Fruit fly (Drosophila melanogaster): ENCODE results near the gene TM9SF2.

The TM9SF2 gene

dm6 chr2L:20735121-20735855 is 1.2 kb upstream of the TM9SF2 start (continued):
- TF ChIP-seq trem (tag; optimal IDR thresholded peaks at IDR 0.05) (peak; percentile 4), tna (GFP tag; IDR thresholded peaks at IDR 0.05; ENCODE audit: partially characterized antibody) (no peak), CG32772 (GFP tag; IDR thresholded peaks at IDR 0.05) (no peak), CG2116 (GFP tag; optimal IDR thresholded peaks at IDR 0.05) (peak; percentile 96), croc (GFP tag; conservative IDR thresholded peaks at IDR 0.05) (no peak), Gsc (GFP tag; IDR thresholded peaks at IDR 0.05) (no peak), CG13287 (GFP tag; IDR thresholded peaks at IDR 0.05; ENCODE audit: partially characterized antibody) (peak; percentile 8; the same call in 1 of the 2 replicates), Med (GFP tag) (peak; percentile 58), nerfin-1 (tag; optimal IDR thresholded peaks at IDR 0.05) (peak; percentile 84), Sry-δ (GFP tag; optimal IDR thresholded peaks at IDR 0.05) (no peak), E2f2 (GFP tag; IDR thresholded peaks at IDR 0.05) (peak; percentile 7; the same call in 1 of the 2 replicates), CG15073 (GFP tag; optimal IDR thresholded peaks at IDR 0.05) (no peak), ci (GFP tag; IDR thresholded peaks at IDR 0.05) (peak; percentile 58)

dm6 chr2L:20734687-20735088 is 579 bp upstream of the TM9SF2 start:
- peak; percentile 51; the same call in 1 of the 3 replicates for TF ChIP-seq CG7963 (GFP tag; IDR thresholded peaks at IDR 0.05; ENCODE audit: partially characterized antibody)
- TF ChIP-seq CG17186 (GFP tag; optimal IDR thresholded peaks at IDR 0.05) = no peak
- no peak for TF ChIP-seq dmrt99B (tag; optimal IDR thresholded peaks at IDR 0.05)
- no peak for TF ChIP-seq Ravus (GFP tag; IDR thresholded peaks at IDR 0.05)
- 0 out of 2 replicates have a peak, but pooled peaks have one; percentile 38 for TF ChIP-seq sna (GFP tag; IDR thresholded peaks at IDR 0.05; ENCODE audit: partially characterized antibody)
- TF ChIP-seq CG17359 (tag; optimal IDR thresholded peaks at IDR 0.05) = no peak
- no peak for TF ChIP-seq Drgx (GFP tag; IDR thresholded peaks at IDR 0.05)
- TF ChIP-seq vnd (GFP tag; IDR thresholded peaks at IDR 0.05; ENCODE audit: partially characterized antibody) = peak; percentile 65
- no peak for TF ChIP-seq CG15011 (GFP tag; optimal IDR thresholded peaks at IDR 0.05)
- TF ChIP-seq Lim3 (GFP tag; IDR thresholded peaks at IDR 0.05) = no peak
- TF ChIP-seq CG8089 (GFP tag; optimal IDR thresholded peaks at IDR 0.05) = no peak
- TF ChIP-seq CG17328 (GFP tag; IDR thresholded peaks at IDR 0.05) = no peak
- TF ChIP-seq mld (GFP tag; IDR thresholded peaks at IDR 0.05; ENCODE audit: partially characterized antibody) = no peak
- peak; percentile 58; the same call in 1 of the 2 replicates for TF ChIP-seq bbx (GFP tag; IDR thresholded peaks at IDR 0.05; ENCODE audit: partially characterized antibody)
- no peak for TF ChIP-seq CG31441 (GFP tag; IDR thresholded peaks at IDR 0.05)
- no peak for TF ChIP-seq CG2889 (GFP tag; IDR thresholded peaks at IDR 0.05)
- no peak for TF ChIP-seq ap (GFP tag; IDR thresholded peaks at IDR 0.05)
- TF ChIP-seq CG14014 (GFP tag; IDR thresholded peaks at IDR 0.05) = no peak
- peak; percentile 28; the same call in 1 of the 2 replicates for TF ChIP-seq nerfin-2 (GFP tag; IDR thresholded peaks at IDR 0.05; ENCODE audit: partially characterized antibody)
- TF ChIP-seq CG32767 (GFP tag; IDR thresholded peaks at IDR 0.05) = no peak
- no peak for TF ChIP-seq CG12071 (GFP tag; optimal IDR thresholded peaks at IDR 0.05)
- TF ChIP-seq Ets65A (GFP tag) = no peak
- TF ChIP-seq CG1792 (GFP tag; optimal IDR thresholded peaks at IDR 0.05) = no peak
- TF ChIP-seq Lpt (GFP tag; optimal IDR thresholded peaks at IDR 0.05) = no peak
- TF ChIP-seq ssp (GFP tag; IDR thresholded peaks at IDR 0.05) = no peak
- TF ChIP-seq ci (GFP tag; IDR thresholded peaks at IDR 0.05) = no peak
- no peak for TF ChIP-seq CG10366 (GFP tag; IDR thresholded peaks at IDR 0.05)
- peak; percentile 15; the same call in 1 of the 2 replicates for TF ChIP-seq E2f2 (GFP tag; IDR thresholded peaks at IDR 0.05)
- TF ChIP-seq CG34224 (GFP tag; IDR thresholded peaks at IDR 0.05; ENCODE audit: partially characterized antibody) = peak; percentile 55; the same call in 2 of the 3 replicates
- TF ChIP-seq Dbx (GFP tag; IDR thresholded peaks at IDR 0.05) = no peak
- TF ChIP-seq sr (GFP tag; IDR thresholded peaks at IDR 0.05) = no peak
- no peak for TF ChIP-seq insv (GFP tag; optimal IDR thresholded peaks at IDR 0.05)
- TF ChIP-seq CG3281 (GFP tag; optimal IDR thresholded peaks at IDR 0.05) = no peak
- no peak for TF ChIP-seq CG17361 (GFP tag; IDR thresholded peaks at IDR 0.05)
- TF ChIP-seq ara (GFP tag; IDR thresholded peaks at IDR 0.05) = no peak
- TF ChIP-seq CG12219 (GFP tag; optimal IDR thresholded peaks at IDR 0.05) = no peak
- TF ChIP-seq sens (GFP tag) = peak; percentile 61
- TF ChIP-seq trh (GFP tag; optimal IDR thresholded peaks at IDR 0.05) = no peak
